Worm (Caenorhabditis elegans) whole organism, L4 larva: ENCODE data around the gene nhr-239.
"Not testable (repeated sequence)": the region's sequence is repeated elsewhere in the genome, so short reads cannot be mapped to it uniquely, and the experiment has no call there.

Experiments used
- D1046.2 ChIP-seq: fragments of 200-800 bp; sonication (Bioruptor generic); IDR thresholded peaks from 2 replicates; pipeline ENCODE4 v1.3.6; 2022; ENCODE audit warnings: missing genetic modification characterization, missing compliant biosample characterization
- F26F4.8 ChIP-seq: fragments of 200-800 bp; sonication (Bioruptor generic); conservative IDR thresholded peaks from 2 replicates; pipeline ENCODE4 v1.3.6; 2022; ENCODE audit warnings: missing genetic modification characterization, missing compliant biosample characterization
- F49E8.2 ChIP-seq: sonication (generic microtip); optimal IDR thresholded peaks from 2 replicates; lab custom pipeline; 2016; ENCODE audit warnings: missing compliant biosample characterization, mild to moderate bottlenecking, missing genetic modification characterization, borderline replicate concordance
- R02D3.7 ChIP-seq: fragments of 150-350 bp; sonication (generic microtip); optimal IDR thresholded peaks from 3 replicates; lab custom pipeline; 2014; ENCODE audit warnings: missing biosample characterization, missing genetic modification characterization
- Y105C5A.15 ChIP-seq: fragments of 200-800 bp; sonication (Bioruptor generic); IDR thresholded peaks from 2 replicates; pipeline ENCODE4 v1.3.6; 2022; ENCODE audit warnings: missing genetic modification characterization, missing compliant biosample characterization
- Y48G9A.11 ChIP-seq: fragments of 200-800 bp; sonication (Bioruptor generic); IDR thresholded peaks from 2 replicates; pipeline ENCODE4 v1.3.6; 2022; ENCODE audit warnings: missing genetic modification reagents, missing genetic modification characterization, missing compliant biosample characterization
- aha-1 ChIP-seq: fragments of 150-350 bp; peaks from one replicate; lab custom pipeline; 2014; ENCODE audit warnings: missing biosample characterization, missing genetic modification characterization
- attf-4 ChIP-seq: sonication (generic microtip); optimal IDR thresholded peaks from 3 replicates; lab custom pipeline; 2017; ENCODE audit warnings: missing biosample characterization, missing genetic modification characterization
- ceh-32 ChIP-seq: sonication (generic microtip); optimal IDR thresholded peaks from 2 replicates; lab custom pipeline; 2016; ENCODE audit warnings: mild to moderate bottlenecking, missing genetic modification characterization, missing compliant biosample characterization; ENCODE audit not compliant: poor library complexity
- dve-1 ChIP-seq: sonication (generic microtip); optimal IDR thresholded peaks from 2 replicates; lab custom pipeline; 2017; ENCODE audit warnings: antibody characterized with exemption, mild to moderate bottlenecking, missing genetic modification characterization, missing compliant biosample characterization; ENCODE audit not compliant: insufficient read depth
- egl-27 ChIP-seq: sonication (generic microtip); optimal IDR thresholded peaks from 3 replicates; lab custom pipeline; 2017; ENCODE audit warnings: missing biosample characterization, missing genetic modification reagents, missing genetic modification characterization
- egl-43 ChIP-seq: fragments of 200-800 bp; sonication (Bioruptor generic); IDR thresholded peaks from 2 replicates; pipeline ENCODE4 v1.3.6; 2022; ENCODE audit warnings: missing genetic modification reagents, missing genetic modification characterization, missing compliant biosample characterization
- fos-1 ChIP-seq: fragments of 150-350 bp; optimal IDR thresholded peaks from 2 replicates; lab custom pipeline; 2014; ENCODE audit warnings: missing biosample characterization, missing genetic modification characterization
- hlh-30 ChIP-seq: sonication (generic microtip); optimal IDR thresholded peaks from 2 replicates; lab custom pipeline; 2017; ENCODE audit warnings: antibody characterized with exemption, mild to moderate bottlenecking, missing genetic modification characterization, missing compliant biosample characterization; ENCODE audit not compliant: insufficient read depth
- lin-38 ChIP-seq: fragments of 200-800 bp; sonication (Bioruptor generic); IDR thresholded peaks from 2 replicates; pipeline ENCODE4 v1.3.6; 2022; ENCODE audit warnings: missing genetic modification reagents, missing genetic modification characterization, missing compliant biosample characterization
- madf-5 ChIP-seq, 2 experiments: fragments of 200-800 bp; sonication (Bioruptor generic); IDR thresholded peaks; 2 replicates each; pipeline ENCODE4 v1.3.6; 2022; ENCODE audit warnings: missing compliant biosample characterization in 2 of 2, missing genetic modification characterization in 2 of 2
- mdt-29 ChIP-seq: fragments of 200-800 bp; sonication (Bioruptor generic); IDR thresholded peaks from 2 replicates; pipeline ENCODE4 v1.3.6; 2022; ENCODE audit warnings: missing genetic modification reagents, missing genetic modification characterization, missing compliant biosample characterization
- nhr-28 ChIP-seq: fragments of 150-350 bp; optimal IDR thresholded peaks from 2 replicates; lab custom pipeline; 2014; ENCODE audit warnings: missing biosample characterization, missing genetic modification characterization
- pha-4 ChIP-seq, 2 experiments: fragments of 150-350 bp in 1 of 2; fragments of 200-800 bp in 1 of 2; sonication (Bioruptor generic) in 1 of 2; IDR thresholded peaks in 1 of 2; optimal IDR thresholded peaks in 1 of 2; 2 replicates each; pipeline versions ENCODE4 v1.3.6 to Lab custom; 2014 to 2022; ENCODE audit warnings: missing genetic modification characterization in 2 of 2, missing genetic modification reagents in 2 of 2, missing biosample characterization in 1 of 2, missing compliant biosample characterization in 1 of 2
- rbr-2 ChIP-seq: sonication (generic microtip); optimal IDR thresholded peaks from 2 replicates; lab custom pipeline; 2016; ENCODE audit warnings: missing genotype, missing genetic modification characterization, missing compliant biosample characterization
- skn-1 ChIP-seq: fragments of 150-350 bp; optimal IDR thresholded peaks from 2 replicates; lab custom pipeline; 2014; ENCODE audit warnings: missing biosample characterization, missing genetic modification characterization
- snpc-1.2 ChIP-seq: fragments of 200-800 bp; sonication (Bioruptor generic); IDR thresholded peaks from 2 replicates; pipeline ENCODE4 v1.3.6; 2022; ENCODE audit warnings: missing genetic modification reagents, missing genetic modification characterization, missing compliant biosample characterization
- unc-130 ChIP-seq: sonication (generic microtip); optimal IDR thresholded peaks from 2 replicates; lab custom pipeline; 2016; ENCODE audit warnings: missing genetic modification reagents, missing genetic modification characterization, missing compliant biosample characterization
- unc-39 ChIP-seq: sonication (generic microtip); optimal IDR thresholded peaks from 2 replicates; lab custom pipeline; 2017; ENCODE audit warnings: missing biosample characterization, missing genetic modification characterization
- ztf-7 ChIP-seq: fragments of 150-350 bp; optimal IDR thresholded peaks from 2 replicates; lab custom pipeline; 2014; ENCODE audit warnings: missing biosample characterization, missing genetic modification characterization

Gene nhr-239

DNA sequence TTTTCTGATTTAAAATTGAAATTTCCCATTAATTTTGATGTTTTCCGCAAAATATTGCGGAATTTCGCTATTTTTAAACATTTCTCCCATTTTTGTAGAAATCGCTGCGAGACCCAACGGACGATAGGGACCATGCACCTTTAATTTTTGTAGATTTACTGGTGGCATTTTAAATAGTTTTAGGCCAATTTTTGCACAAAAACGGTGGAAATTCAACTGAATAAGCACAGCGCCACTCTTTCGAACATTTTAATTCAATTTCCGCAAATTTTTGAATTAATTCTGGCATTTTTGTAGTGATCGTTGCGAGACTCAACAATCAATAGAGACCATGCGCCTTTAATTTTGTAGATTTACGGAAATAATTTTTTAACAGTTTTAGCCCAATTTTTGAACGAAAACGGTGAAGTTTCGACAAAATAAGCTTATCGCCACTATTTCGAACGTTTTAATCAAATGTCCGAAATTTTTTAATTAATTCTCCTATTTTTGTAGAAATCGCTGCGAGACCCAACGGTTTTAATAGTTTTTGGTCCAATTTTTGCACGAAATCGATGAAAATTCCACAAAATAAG is 37.1 kb downstream of the nhr-239 start:
- TF ChIP-seq hlh-30 (tag; lab: Kevin White, UChicago) = no peak
- peak; percentile 33 for TF ChIP-seq unc-130 (GFP tag; lab: Kevin White, UChicago)
- TF ChIP-seq aha-1 = no peak
- TF ChIP-seq F49E8.2 (tag; lab: Kevin White, UChicago) = peak; percentile 76
- TF ChIP-seq Y48G9A.11 = 0 out of 2 replicates have a peak, but pooled peaks have one; percentile 42
- no peak for TF ChIP-seq madf-5 (GFP tag; IDR thresholded peaks at IDR 0.05; lab: Robert Waterston, UW)
- peak; percentile 60 for TF ChIP-seq lin-38 (GFP tag; lab: Robert Waterston, UW)

DNA sequence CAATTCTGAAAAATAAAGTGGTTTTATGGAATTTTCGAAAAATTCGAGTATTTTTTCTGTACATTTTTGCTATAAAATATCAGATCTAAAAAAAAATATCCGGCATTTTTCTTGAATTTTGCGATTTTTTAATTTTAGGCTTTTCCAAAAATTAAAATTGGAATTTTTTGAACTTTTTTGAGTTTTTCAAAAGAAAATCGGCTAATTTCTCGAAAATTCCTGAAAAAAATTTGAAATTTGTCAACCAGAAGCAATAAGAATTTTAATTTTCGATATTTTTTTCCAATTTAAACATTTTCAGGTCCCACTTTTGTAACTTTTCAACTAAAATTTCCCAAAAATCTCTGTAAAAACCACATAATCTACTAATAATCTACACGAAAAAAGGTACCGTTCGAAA is 42.2 kb downstream of the nhr-239 start, which contains the start of gene Y71H2B.11:
TSS of gene Y71H2B.11 (plus strand) at position 301 of the 400 bp plus-strand sequence.
- no peak for TF ChIP-seq skn-1 (tag; lab: Kevin White, UChicago)
- TF ChIP-seq snpc-1.2 = no peak
- TF ChIP-seq unc-39 (tag; lab: Kevin White, UChicago) = no peak
- TF ChIP-seq egl-27 (tag; lab: Kevin White, UChicago) = no peak
- no peak for TF ChIP-seq rbr-2 (tag; lab: Kevin White, UChicago)
- no peak for TF ChIP-seq ztf-7 (tag; lab: Kevin White, UChicago)
- TF ChIP-seq nhr-28 (tag; lab: Kevin White, UChicago) = no peak
- TF ChIP-seq ceh-32 (tag; lab: Kevin White, UChicago) = no peak
- TF ChIP-seq mdt-29 (GFP tag; lab: Robert Waterston, UW) = no peak
- no peak for TF ChIP-seq lin-38 (GFP tag; lab: Robert Waterston, UW)
- no peak for TF ChIP-seq R02D3.7 (tag; lab: Kevin White, UChicago)
- TF ChIP-seq F26F4.8 (GFP tag; lab: Robert Waterston, UW) = no peak
- TF ChIP-seq Y105C5A.15 (GFP tag; lab: Robert Waterston, UW) = no peak
- no peak for TF ChIP-seq egl-43 (GFP tag; lab: Robert Waterston, UW)
- no peak for TF ChIP-seq pha-4 (GFP tag; IDR thresholded peaks at IDR 0.05; lab: Robert Waterston, UW)
- TF ChIP-seq pha-4 (tag; optimal IDR thresholded peaks at IDR 0.05; lab: Kevin White, UChicago) = no peak
- no peak for TF ChIP-seq dve-1 (tag; lab: Kevin White, UChicago)
- TF ChIP-seq, all 104 proteins: peak for 0

DNA sequence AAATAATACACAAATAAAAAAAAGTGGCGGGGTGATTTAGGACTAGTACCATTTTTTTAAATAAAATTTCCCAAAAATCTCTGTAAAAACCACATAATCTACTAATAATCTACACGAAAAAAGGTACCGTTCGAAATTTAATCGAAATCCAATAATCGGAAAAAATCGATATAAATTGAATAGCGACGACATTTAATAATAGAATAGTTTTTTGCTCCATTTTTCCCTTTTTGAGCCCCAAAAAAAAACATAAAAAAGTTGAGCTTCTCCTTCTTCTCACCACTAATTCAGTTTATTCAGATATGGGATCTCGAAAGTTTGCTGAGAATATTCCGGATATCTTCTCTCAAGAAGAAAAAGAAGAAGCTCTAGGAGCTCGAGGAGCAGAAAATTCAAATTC is 46.2 kb downstream of the nhr-239 start, which contains the start of gene Y71H2B.5:
TSS of gene Y71H2B.5 (plus strand) at position 301 of the 400 bp plus-strand sequence.
- not testable (repeated sequence) for TF ChIP-seq attf-4 (tag; lab: Kevin White, UChicago); fos-1 (tag; lab: Kevin White, UChicago); D1046.2 (GFP tag; lab: Robert Waterston, UW)
